Fruit fly (Drosophila melanogaster) whole organism, wandering third instar larva: ENCODE measurements around the gene CG9525.

Experiments
- Abd-B ChIP-seq: fragments of >200 bp; optimal IDR thresholded peaks from 2 replicates; lab custom pipeline; 2017; ENCODE audit warnings: missing biosample characterization, missing genetic modification characterization
- CG32264 ChIP-seq: fragments of 200-800 bp; sonication (Bioruptor generic); optimal IDR thresholded peaks from 2 replicates; lab custom pipeline; 2016; ENCODE audit warnings: missing biosample characterization, missing genetic modification characterization
- CG9705 ChIP-seq: fragments of 200-800 bp; sonication (Bioruptor generic); optimal IDR thresholded peaks from 2 replicates; lab custom pipeline; 2018; ENCODE audit warnings: missing biosample characterization, mild to moderate bottlenecking, missing genetic modification characterization
- CrebA ChIP-seq: fragments of 200-800 bp; sonication (Bioruptor generic); optimal IDR thresholded peaks from 2 replicates; lab custom pipeline; 2016; ENCODE audit warnings: missing biosample characterization, mild to moderate bottlenecking, missing genetic modification characterization, borderline replicate concordance
- Dif ChIP-seq: fragments of 200-275, 200-300 bp; sonication (Bioruptor generic); optimal IDR thresholded peaks from 2 replicates; lab custom pipeline; 2018; ENCODE audit warnings: missing biosample characterization, missing genetic modification characterization; ENCODE audit not compliant: partially characterized antibody
- GATAd ChIP-seq: sonication (Bioruptor generic); optimal IDR thresholded peaks from 2 replicates; lab custom pipeline; 2016; ENCODE audit warnings: missing biosample characterization, missing genetic modification characterization
- HLH106 ChIP-seq: fragments of 200-800 bp; optimal IDR thresholded peaks from 3 replicates; lab custom pipeline; 2019; ENCODE audit warnings: missing biosample characterization, mild to moderate bottlenecking, missing genetic modification characterization, moderate library complexity
- Hnf4 ChIP-seq: fragments of 200-800 bp; sonication (Bioruptor generic); optimal IDR thresholded peaks from 2 replicates; lab custom pipeline; 2016; ENCODE audit warnings: missing biosample characterization, mild to moderate bottlenecking, missing genetic modification characterization
- Hr83 ChIP-seq: fragments of 200-300 bp; sonication (Bioruptor generic); optimal IDR thresholded peaks from 2 replicates; lab custom pipeline; 2016; ENCODE audit warnings: missing biosample characterization, mild to moderate bottlenecking, missing genetic modification characterization, moderate library complexity; ENCODE audit not compliant: poor library complexity, severe bottlenecking
- Jra ChIP-seq: sonication (Bioruptor generic); optimal IDR thresholded peaks from 2 replicates; lab custom pipeline; 2016; ENCODE audit warnings: missing biosample characterization, missing genetic modification characterization
- Mio ChIP-seq: sonication (Bioruptor generic); optimal IDR thresholded peaks from 2 replicates; lab custom pipeline; 2016; ENCODE audit warnings: missing biosample characterization, missing genetic modification characterization
- Myc ChIP-seq: fragments of >200 bp; optimal IDR thresholded peaks from 2 replicates; lab custom pipeline; 2017
- N ChIP-seq: fragments of >200 bp; optimal IDR thresholded peaks from 2 replicates; lab custom pipeline; 2018; ENCODE audit warnings: missing biosample characterization, missing external identifiers, missing genetic modification characterization
- Rel ChIP-seq, 2 experiments: fragments of 200-800 bp; sonication (Bioruptor generic) in 1 of 2; optimal IDR thresholded peaks; 2 replicates in 1 of 2; 3 replicates in 1 of 2; lab custom pipeline; 2016 to 2019; ENCODE audit warnings: mild to moderate bottlenecking in 2 of 2, missing biosample characterization in 2 of 2, missing genetic modification characterization in 2 of 2, moderate library complexity in 1 of 2
- Sp1 ChIP-seq: fragments of 200-800 bp; sonication (Bioruptor generic); optimal IDR thresholded peaks from 3 replicates; lab custom pipeline; 2019; ENCODE audit warnings: missing biosample characterization, mild to moderate bottlenecking, missing genetic modification characterization, moderate library complexity
- Vsx2 ChIP-seq: fragments of 200-300, 225-300 bp; sonication (Bioruptor generic); optimal IDR thresholded peaks from 2 replicates; lab custom pipeline; 2018; ENCODE audit warnings: missing biosample characterization, missing genetic modification characterization; ENCODE audit not compliant: partially characterized antibody
- br ChIP-seq: fragments of 200-800 bp; sonication (Bioruptor generic); optimal IDR thresholded peaks from 2 replicates; lab custom pipeline; 2016; ENCODE audit warnings: missing biosample characterization, missing genetic modification characterization
- brk ChIP-seq: fragments of 200-800 bp; sonication (Bioruptor generic); optimal IDR thresholded peaks from 2 replicates; lab custom pipeline; 2016; ENCODE audit warnings: missing biosample characterization, mild to moderate bottlenecking, missing genetic modification characterization
- dl ChIP-seq, 2 experiments: fragments of 175-275, 200-275 bp in 1 of 2; fragments of 200-275 bp in 1 of 2; sonication (Bioruptor generic); optimal IDR thresholded peaks; lab custom pipeline; 2018; ENCODE audit warnings: mild to moderate bottlenecking in 2 of 2, missing biosample characterization in 2 of 2, missing genetic modification characterization in 2 of 2, moderate library complexity in 2 of 2; ENCODE audit not compliant: partially characterized antibody in 2 of 2, insufficient read depth in 1 of 2
- dmrt93B ChIP-seq: fragments of 200-800 bp; sonication (Bioruptor generic); optimal IDR thresholded peaks from 2 replicates; lab custom pipeline; 2018; ENCODE audit warnings: missing biosample characterization, mild to moderate bottlenecking, missing genetic modification characterization
- dsf ChIP-seq: sonication (Bioruptor generic); optimal IDR thresholded peaks from 2 replicates; lab custom pipeline; 2016; ENCODE audit warnings: missing biosample characterization, missing genetic modification characterization, borderline replicate concordance
- ey ChIP-seq: fragments of 200-800 bp; sonication (Bioruptor generic); optimal IDR thresholded peaks from 2 replicates; lab custom pipeline; 2016; ENCODE audit warnings: missing biosample characterization, missing genetic modification characterization
- foxo ChIP-seq, 2 experiments: fragments of 200-800 bp; sonication (Bioruptor generic); optimal IDR thresholded peaks; 2 replicates in 1 of 2; 3 replicates in 1 of 2; lab custom pipeline; 2016 to 2017; ENCODE audit warnings: missing biosample characterization in 2 of 2, missing genetic modification characterization in 2 of 2
- fru ChIP-seq: fragments of 200-800 bp; sonication (Bioruptor generic); optimal IDR thresholded peaks from 3 replicates; lab custom pipeline; 2016; ENCODE audit warnings: missing biosample characterization, mild to moderate bottlenecking, missing genetic modification characterization
- jim ChIP-seq: fragments of 175-275, 200-325 bp; sonication (Bioruptor generic); optimal IDR thresholded peaks from 2 replicates; lab custom pipeline; 2016; ENCODE audit warnings: missing biosample characterization, mild to moderate bottlenecking, missing genetic modification characterization
- lola ChIP-seq: fragments of >200 bp; optimal IDR thresholded peaks from 2 replicates; lab custom pipeline; 2017; ENCODE audit warnings: missing biosample characterization, missing genetic modification characterization
- pan ChIP-seq: fragments of >200 bp; optimal IDR thresholded peaks from 2 replicates; lab custom pipeline; 2017
- psq ChIP-seq: fragments of 200-800 bp; sonication (Bioruptor generic); optimal IDR thresholded peaks from 3 replicates; lab custom pipeline; 2017; ENCODE audit warnings: missing biosample characterization, mild to moderate bottlenecking, missing genetic modification characterization, moderate library complexity
- rgr ChIP-seq: fragments of 200-800 bp; sonication (Bioruptor generic); optimal IDR thresholded peaks from 3 replicates; lab custom pipeline; 2016; ENCODE audit warnings: missing biosample characterization, mild to moderate bottlenecking, missing genetic modification characterization
- sage ChIP-seq: fragments of 200-800 bp; sonication (Bioruptor generic); optimal IDR thresholded peaks from 2 replicates; lab custom pipeline; 2016; ENCODE audit warnings: missing biosample characterization, mild to moderate bottlenecking, missing genetic modification characterization
- sv ChIP-seq: fragments of 200-800 bp; sonication (Bioruptor generic); optimal IDR thresholded peaks from 3 replicates; lab custom pipeline; 2016; ENCODE audit warnings: missing biosample characterization, missing genetic modification characterization
- woc ChIP-seq: sonication (Bioruptor generic); optimal IDR thresholded peaks from 2 replicates; lab custom pipeline; 2016; ENCODE audit warnings: missing biosample characterization, mild to moderate bottlenecking, missing genetic modification characterization

The CG9525 gene

DNA sequence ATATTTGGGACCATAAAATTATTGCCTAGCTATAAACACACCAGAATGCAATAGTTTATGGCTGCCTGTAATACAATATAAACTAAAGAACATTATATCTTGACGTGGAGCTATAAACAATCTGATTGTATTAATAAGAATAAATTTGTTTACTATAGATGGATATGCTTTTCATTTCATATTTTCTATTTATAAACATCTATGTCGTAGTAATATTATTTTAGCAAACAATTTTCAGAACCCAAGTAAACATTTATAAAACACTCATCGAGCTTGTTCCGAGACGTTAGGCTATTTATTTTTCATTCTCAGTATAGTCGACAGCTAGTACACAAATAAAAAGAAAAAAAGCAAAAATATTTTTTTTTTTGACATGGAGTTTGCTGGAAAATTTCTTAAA is 18.2 kb upstream of the CG9525 start, which contains the start of gene CG18662:
CG18662 (plus strand) TSS at position 301 of the 400 bp plus-strand sequence.
- TF ChIP-seq HLH106 = no peak
- no peak for TF ChIP-seq sv (GFP tag; lab: Kevin White, UChicago)
- no peak for TF ChIP-seq CG32264 (GFP tag; lab: Kevin White, UChicago)
- no peak for TF ChIP-seq dsf (GFP tag; lab: Kevin White, UChicago)
- no peak for TF ChIP-seq foxo (GFP tag; optimal IDR thresholded peaks at IDR 0.05; lab: Kevin White, UChicago)
- no peak for TF ChIP-seq Vsx2 (GFP tag; lab: Kevin White, UChicago)
- TF ChIP-seq brk (GFP tag; lab: Kevin White, UChicago) = no peak
- TF ChIP-seq Myc (lab: Kevin White, UChicago) = no peak
- TF ChIP-seq lola (GFP tag; lab: Kevin White, UChicago) = no peak
- TF ChIP-seq pan = no peak
- no peak for TF ChIP-seq CrebA
- TF ChIP-seq Dif (GFP tag; lab: Kevin White, UChicago) = no peak
- TF ChIP-seq Abd-B (GFP tag; lab: Kevin White, UChicago) = no peak
- no peak for TF ChIP-seq br (GFP tag; lab: Kevin White, UChicago)
- no peak for TF ChIP-seq psq (GFP tag; lab: Kevin White, UChicago)

DNA sequence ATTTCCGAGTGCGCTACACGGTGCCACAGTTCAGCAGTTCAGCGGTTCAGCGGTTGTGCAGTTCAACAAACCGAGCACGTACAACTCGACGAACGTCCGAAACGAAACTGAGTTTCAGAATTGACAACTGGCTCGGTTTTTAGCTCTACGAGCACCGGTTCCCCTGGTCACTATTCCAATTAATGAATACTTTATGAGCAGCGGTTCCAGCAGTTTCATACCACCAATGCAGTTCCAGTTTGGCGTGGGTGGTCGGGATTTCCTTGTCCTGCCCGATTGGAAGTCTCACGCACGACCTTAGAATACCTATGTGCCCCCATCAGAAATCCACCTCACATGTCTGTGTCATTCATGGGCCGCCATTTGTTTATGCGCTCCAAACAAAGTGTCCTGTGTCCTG is 13.2 kb upstream of the CG9525 start, which contains the start of gene CG9541:
CG9541 (minus strand) TSS at position 101 of the 400 bp plus-strand sequence.
- TF ChIP-seq fru (GFP tag; lab: Kevin White, UChicago) = no peak
- no peak for TF ChIP-seq psq (GFP tag; lab: Kevin White, UChicago)
- no peak for TF ChIP-seq Hnf4 (GFP tag; lab: Kevin White, UChicago)
- TF ChIP-seq lola (GFP tag; lab: Kevin White, UChicago) = no peak
- TF ChIP-seq br (GFP tag; lab: Kevin White, UChicago) = no peak

DNA sequence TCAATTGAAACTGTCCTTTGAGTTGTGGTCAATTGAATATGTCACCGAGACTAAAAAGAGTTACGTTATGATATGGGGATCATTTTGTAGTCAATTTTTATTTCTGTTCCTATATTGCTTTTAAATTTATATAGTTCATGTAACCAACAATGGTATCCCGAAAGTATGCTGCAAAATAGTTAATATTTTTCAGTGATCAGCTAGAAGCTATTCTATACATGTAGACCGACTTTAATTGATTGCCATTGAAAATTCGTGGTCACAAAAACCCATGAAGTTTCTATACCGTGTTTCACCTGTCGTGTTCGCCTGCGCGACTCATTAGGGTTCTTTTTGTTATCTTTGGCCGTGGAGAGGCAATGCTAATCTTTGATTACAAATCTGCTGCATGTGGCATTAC is 12.4 kb upstream of the CG9525 start:
- peak; percentile 21 for TF ChIP-seq N (GFP tag; lab: Kevin White, UChicago)
- peak; percentile 41 for TF ChIP-seq Myc (lab: Kevin White, UChicago)
- no peak for TF ChIP-seq sv (GFP tag; lab: Kevin White, UChicago)

DNA sequence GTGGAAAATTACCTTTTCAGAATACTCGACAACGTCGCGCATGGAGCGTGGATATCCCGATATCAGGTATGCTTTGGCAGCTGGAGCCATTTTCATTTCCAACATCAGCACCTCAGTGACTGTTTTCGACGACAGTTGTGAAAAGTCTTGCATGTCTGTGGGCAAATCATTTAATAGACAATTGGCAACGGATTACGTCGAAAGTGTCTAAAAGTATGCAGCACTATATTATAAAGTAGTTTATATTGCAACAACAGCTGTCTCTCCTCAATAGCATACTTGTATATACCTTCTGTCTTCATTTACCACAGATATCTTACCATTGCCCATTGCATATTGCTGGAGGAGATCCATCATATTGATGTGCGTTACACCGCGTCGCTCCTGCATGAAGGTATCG is 10.8 kb upstream of the CG9525 start:
- TF ChIP-seq sv (GFP tag; lab: Kevin White, UChicago) = no peak
- TF ChIP-seq ey (GFP tag; lab: Kevin White, UChicago) = no peak
- no peak for TF ChIP-seq CG9705 (GFP tag; lab: Kevin White, UChicago)
- TF ChIP-seq Vsx2 (GFP tag; lab: Kevin White, UChicago) = no peak
- no peak for TF ChIP-seq dsf (GFP tag; lab: Kevin White, UChicago)
- TF ChIP-seq pan = no peak
- TF ChIP-seq CG32264 (GFP tag; lab: Kevin White, UChicago) = no peak
- no peak for TF ChIP-seq foxo (GFP tag; optimal IDR thresholded peaks at IDR 0.05; lab: Kevin White, UChicago)
- TF ChIP-seq dl (GFP tag; optimal IDR thresholded peaks at IDR 0.05; lab: Kevin White, UChicago; ENCODE audit: insufficient read depth in 1 of 2, partially characterized antibody in 2 of 2) = no peak
- TF ChIP-seq Dif (GFP tag; lab: Kevin White, UChicago) = no peak
- TF ChIP-seq CrebA = no peak
- TF ChIP-seq fru (GFP tag; lab: Kevin White, UChicago) = no peak
- TF ChIP-seq sage (GFP tag; lab: Kevin White, UChicago) = no peak
- TF ChIP-seq rgr (GFP tag; lab: Kevin White, UChicago) = no peak
- no peak for TF ChIP-seq GATAd
- TF ChIP-seq Hr83 (GFP tag; lab: Kevin White, UChicago) = no peak
- TF ChIP-seq dmrt93B (GFP tag; lab: Kevin White, UChicago) = no peak
- no peak for TF ChIP-seq lola (GFP tag; lab: Kevin White, UChicago)
- no peak for TF ChIP-seq Rel (GFP tag; optimal IDR thresholded peaks at IDR 0.05; lab: Kevin White, UChicago)
- TF ChIP-seq Rel (tag; optimal IDR thresholded peaks at IDR 0.05; lab: Kevin White, UChicago) = no peak
- TF ChIP-seq N (GFP tag; lab: Kevin White, UChicago) = no peak

DNA sequence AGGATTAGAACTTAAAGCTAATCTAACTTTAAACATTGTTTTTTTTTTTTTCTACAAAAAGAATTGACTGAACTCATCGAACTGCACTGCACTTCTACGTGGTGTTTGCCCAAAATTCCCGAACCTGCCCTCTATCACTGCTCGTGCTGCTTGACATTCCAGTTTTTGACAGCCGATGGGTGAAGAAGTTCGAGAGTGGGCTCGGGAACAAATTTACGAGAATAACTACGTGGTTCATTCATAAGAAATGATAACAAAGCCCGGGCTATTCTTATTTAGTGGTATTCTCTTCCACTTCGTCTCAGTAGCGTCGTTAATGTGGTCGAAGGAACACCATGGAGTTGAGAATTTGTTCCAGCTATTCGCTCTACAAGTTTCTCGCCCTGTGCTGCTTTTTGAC is 5.1 kb upstream of the CG9525 start, which contains the start of gene CG18088:
CG18088 (plus strand) TSS at position 301 of the 400 bp plus-strand sequence.
- no peak for TF ChIP-seq lola (GFP tag; lab: Kevin White, UChicago)
- TF ChIP-seq foxo (GFP tag; optimal IDR thresholded peaks at IDR 0.05; lab: Kevin White, UChicago) = no peak
- no peak for TF ChIP-seq Myc (lab: Kevin White, UChicago)
- no peak for TF ChIP-seq N (GFP tag; lab: Kevin White, UChicago)
- no peak for TF ChIP-seq Sp1
- TF ChIP-seq dl (GFP tag; optimal IDR thresholded peaks at IDR 0.05; lab: Kevin White, UChicago; ENCODE audit: insufficient read depth in 1 of 2, partially characterized antibody in 2 of 2) = no peak
- TF ChIP-seq fru (GFP tag; lab: Kevin White, UChicago) = no peak
- TF ChIP-seq ey (GFP tag; lab: Kevin White, UChicago) = no peak
- TF ChIP-seq HLH106 = no peak
- TF ChIP-seq Jra (GFP tag; lab: Kevin White, UChicago) = no peak
- TF ChIP-seq rgr (GFP tag; lab: Kevin White, UChicago) = no peak
- no peak for TF ChIP-seq jim (GFP tag; lab: Kevin White, UChicago)
- no peak for TF ChIP-seq Mio
- TF ChIP-seq woc = no peak
- TF ChIP-seq Rel (GFP tag; optimal IDR thresholded peaks at IDR 0.05; lab: Kevin White, UChicago) = no peak
- no peak for TF ChIP-seq Rel (tag; optimal IDR thresholded peaks at IDR 0.05; lab: Kevin White, UChicago)
- no peak for TF ChIP-seq Hr83 (GFP tag; lab: Kevin White, UChicago)
- no peak for TF ChIP-seq CG9705 (GFP tag; lab: Kevin White, UChicago)
- TF ChIP-seq sv (GFP tag; lab: Kevin White, UChicago) = no peak
- TF ChIP-seq CrebA = no peak
- TF ChIP-seq Abd-B (GFP tag; lab: Kevin White, UChicago) = no peak
